Fruit fly (Drosophila melanogaster): ENCODE results near the gene VhaPPA1-2.

- no peak for TF ChIP-seq pan (optimal IDR thresholded peaks at IDR 0.05)
- no peak for TF ChIP-seq CG8478 (optimal IDR thresholded peaks at IDR 0.05)
- TF ChIP-seq EcR (GFP tag; optimal IDR thresholded peaks at IDR 0.05): no peak
- no peak for TF ChIP-seq psq (optimal IDR thresholded peaks at IDR 0.05)
- TF ChIP-seq Dll (optimal IDR thresholded peaks at IDR 0.05): no peak
These were observed 47.5 kb downstream of the VhaPPA1-2 start for dm6 chr3R:14852610-14853009.
